Fruit fly (Drosophila melanogaster): Measurements from ENCODE around the gene Ccdc56.

Gene Ccdc56

DNA sequence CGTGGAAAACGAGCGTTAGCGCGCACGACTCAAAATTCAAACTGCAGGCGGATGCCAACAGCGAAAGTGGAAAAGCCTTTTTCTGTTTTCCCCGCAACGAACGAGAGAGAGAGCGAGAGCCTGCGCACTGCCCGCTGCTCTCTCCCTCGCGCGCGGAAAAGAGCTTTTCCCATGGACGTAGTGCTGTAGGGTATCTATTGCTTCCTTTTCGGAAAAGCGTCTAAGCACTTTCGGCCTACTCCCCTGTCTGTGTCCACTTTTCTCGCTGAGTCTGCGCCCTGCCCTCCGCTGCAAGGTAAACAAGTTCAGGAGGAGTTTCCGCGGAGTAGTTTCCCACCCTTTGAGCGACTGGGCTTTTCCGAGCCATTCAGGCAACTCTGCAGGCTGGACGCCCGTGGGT lies 28.5 kb upstream of the Ccdc56 start, which contains the start of gene CG32085 (continued):
- TF ChIP-seq Ets96B (tag; optimal IDR thresholded peaks at IDR 0.05) (no peak), fkh (GFP tag; optimal IDR thresholded peaks at IDR 0.05) (no peak), CG1621 (tag; optimal IDR thresholded peaks at IDR 0.05) (no peak), fd59A (GFP tag; optimal IDR thresholded peaks at IDR 0.05) (no peak), CG7368 (GFP tag; optimal IDR thresholded peaks at IDR 0.05) (no peak), CG8119 (GFP tag; IDR thresholded peaks at IDR 0.05) (peak; percentile 38; the same call in 1 of the 3 replicates), CG6808 (GFP tag; optimal IDR thresholded peaks at IDR 0.05) (no peak), Ets21C (GFP tag; optimal IDR thresholded peaks at IDR 0.05) (no peak), Eip75B (GFP tag; optimal IDR thresholded peaks at IDR 0.05) (peak; percentile 18), CG3032 (tag; optimal IDR thresholded peaks at IDR 0.05) (no peak), CG10669 (GFP tag; optimal IDR thresholded peaks at IDR 0.05) (no peak), svp (GFP tag) (peak; percentile 36), OdsH (GFP tag; optimal IDR thresholded peaks at IDR 0.05) (peak; percentile 18), Met (GFP tag; optimal IDR thresholded peaks at IDR 0.05) (no peak), CG8319 (GFP tag; optimal IDR thresholded peaks at IDR 0.05) (no peak), CG9139 (GFP tag; optimal IDR thresholded peaks at IDR 0.05) (no peak), CG34406 (GFP tag; optimal IDR thresholded peaks at IDR 0.05) (no peak), spab (GFP tag; optimal IDR thresholded peaks at IDR 0.05) (no peak), CG11762 (GFP tag; optimal IDR thresholded peaks at IDR 0.05; ENCODE audit: insufficient read depth) (no peak), Eip78C (GFP tag) (peak; percentile 70), Hr38 (GFP tag; optimal IDR thresholded peaks at IDR 0.05) (no peak), fd85E (GFP tag; optimal IDR thresholded peaks at IDR 0.05) (no peak)

DNA sequence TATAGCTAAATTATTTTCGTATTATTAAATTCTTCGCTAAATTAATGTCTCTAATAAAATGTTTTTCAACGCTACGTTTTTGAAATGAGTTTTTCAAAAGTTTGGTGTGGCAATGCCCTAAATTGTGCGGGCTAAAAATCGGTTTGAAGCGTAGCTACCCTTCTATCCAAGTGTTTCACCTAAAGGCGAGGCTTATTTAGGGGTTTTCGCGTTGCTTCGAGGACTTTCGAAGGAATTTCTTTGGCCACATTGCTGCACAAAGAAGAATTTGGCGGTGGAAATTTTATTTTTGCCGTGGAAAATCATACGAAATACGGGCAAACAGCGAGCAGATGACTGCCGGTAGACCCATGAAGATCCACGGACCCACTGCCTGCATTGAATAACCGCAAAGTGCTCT lies 27.0 kb upstream of the Ccdc56 start, which contains the start of gene TfIIEalpha:
Gene TfIIEalpha, plus strand, starts transcription at position 245 of the 400 bp plus-strand sequence.
- TF ChIP-seq Ets96B (tag; optimal IDR thresholded peaks at IDR 0.05) (no peak), CG3032 (tag; optimal IDR thresholded peaks at IDR 0.05) (peak; percentile 25), Sox15 (GFP tag; optimal IDR thresholded peaks at IDR 0.05) (no peak), Hr4 (GFP tag; optimal IDR thresholded peaks at IDR 0.05) (no peak), net (GFP tag; optimal IDR thresholded peaks at IDR 0.05) (no peak), CG34406 (GFP tag; optimal IDR thresholded peaks at IDR 0.05) (no peak), salr (GFP tag; optimal IDR thresholded peaks at IDR 0.05) (no peak), CG11294 (GFP tag; IDR thresholded peaks at IDR 0.05) (no peak), svp (GFP tag) (peak; percentile 55), topi (GFP tag; optimal IDR thresholded peaks at IDR 0.05) (peak; percentile 20), Sox14 (GFP tag; optimal IDR thresholded peaks at IDR 0.05) (peak; percentile 87), CG6163 (GFP tag; IDR thresholded peaks at IDR 0.05) (no peak), pdm3 (GFP tag; optimal IDR thresholded peaks at IDR 0.05) (no peak), Lpt (GFP tag; optimal IDR thresholded peaks at IDR 0.05) (no peak), eg (GFP tag; IDR thresholded peaks at IDR 0.05) (no peak)

DNA sequence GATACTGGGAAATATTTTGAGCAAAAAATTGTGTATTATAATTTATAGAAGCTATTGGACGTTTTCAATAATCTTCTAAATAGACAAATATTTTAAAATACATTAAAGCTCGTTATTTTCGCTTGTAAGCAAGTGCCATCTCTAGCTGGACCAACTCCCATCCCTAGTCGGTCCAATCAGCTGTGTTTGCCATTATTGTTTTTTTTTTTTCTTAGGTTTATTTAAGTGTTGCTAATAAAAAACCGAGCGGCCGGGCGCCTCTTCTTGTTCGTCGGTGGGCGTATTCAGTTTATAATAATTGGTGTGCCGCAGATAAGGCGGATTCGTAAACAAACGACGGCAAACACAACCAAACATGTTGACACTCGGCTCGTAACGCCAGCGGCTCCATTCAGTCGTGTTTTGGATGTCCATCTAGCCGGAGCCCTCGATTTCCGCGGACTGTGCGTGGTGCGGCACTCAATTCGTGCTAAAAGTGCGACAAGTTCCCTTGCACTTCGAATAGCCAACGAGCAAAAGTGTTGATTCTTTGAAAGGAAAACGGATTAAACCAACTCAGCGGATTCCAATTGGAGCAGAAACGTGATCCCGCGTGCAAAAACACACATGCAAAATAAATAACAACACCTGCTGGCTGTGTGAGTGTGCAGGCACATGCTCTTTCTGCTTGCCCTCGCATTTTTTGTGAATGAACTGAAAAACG lies 24.8 kb upstream of the Ccdc56 start, which contains the start of gene Sugb:
Gene Sugb, plus strand, starts transcription at position 162 of the 703 bp plus-strand sequence.
- TF ChIP-seq Gug (GFP tag; IDR thresholded peaks at IDR 0.05), result peak; percentile 25; the same call in 1 of the 2 replicates
- TF ChIP-seq Lpt (GFP tag; optimal IDR thresholded peaks at IDR 0.05), result peak; percentile 46
- TF ChIP-seq CG6808 (GFP tag; optimal IDR thresholded peaks at IDR 0.05), result peak; percentile 66
- no peak for TF ChIP-seq CG7368 (GFP tag; optimal IDR thresholded peaks at IDR 0.05)
- peak; percentile 71 for TF ChIP-seq OdsH (GFP tag; optimal IDR thresholded peaks at IDR 0.05)
- TF ChIP-seq CG6276 (GFP tag; optimal IDR thresholded peaks at IDR 0.05), result peak; percentile 73
- TF ChIP-seq CG9139 (GFP tag; optimal IDR thresholded peaks at IDR 0.05), result peak; percentile 12
- peak; percentile 74 for TF ChIP-seq Sox14 (GFP tag; optimal IDR thresholded peaks at IDR 0.05)
- TF ChIP-seq svp (GFP tag), result peak; percentile 89
- peak; percentile 76 for TF ChIP-seq achi (GFP tag; optimal IDR thresholded peaks at IDR 0.05)
- TF ChIP-seq CG6163 (GFP tag; IDR thresholded peaks at IDR 0.05), result peak; percentile 82
- TF ChIP-seq CG16779 (tag; optimal IDR thresholded peaks at IDR 0.05), result peak; percentile 76
- TF ChIP-seq CG3032 (tag; optimal IDR thresholded peaks at IDR 0.05), result peak; percentile 57
- peak; percentile 74 for TF ChIP-seq lz (GFP tag; optimal IDR thresholded peaks at IDR 0.05)
- TF ChIP-seq CG8319 (GFP tag; optimal IDR thresholded peaks at IDR 0.05), result no peak
- peak; percentile 68 for TF ChIP-seq acj6 (GFP tag; optimal IDR thresholded peaks at IDR 0.05)
- TF ChIP-seq pdm3 (GFP tag; optimal IDR thresholded peaks at IDR 0.05), result no peak
- peak; percentile 63; the same call in 1 of the 2 replicates for TF ChIP-seq CG15336 (GFP tag; IDR thresholded peaks at IDR 0.05)
- TF ChIP-seq spab (GFP tag; optimal IDR thresholded peaks at IDR 0.05), result no peak
- TF ChIP-seq eg (GFP tag; IDR thresholded peaks at IDR 0.05), result no peak; the same call in 1 of the 3 replicates
- peak; percentile 3 for TF ChIP-seq CG11902 (GFP tag; optimal IDR thresholded peaks at IDR 0.05)
- TF ChIP-seq Met (GFP tag; optimal IDR thresholded peaks at IDR 0.05), result peak; percentile 70
- TF ChIP-seq CG10669 (GFP tag; optimal IDR thresholded peaks at IDR 0.05), result no peak
- no peak for TF ChIP-seq CG11294 (GFP tag; IDR thresholded peaks at IDR 0.05)
- TF ChIP-seq vri (GFP tag; optimal IDR thresholded peaks at IDR 0.05), result peak; percentile 76
- peak; percentile 11 for TF ChIP-seq topi (GFP tag; optimal IDR thresholded peaks at IDR 0.05)
- TF ChIP-seq fd59A (GFP tag; optimal IDR thresholded peaks at IDR 0.05), result peak; percentile 7
- no peak for TF ChIP-seq dsx (GFP tag; optimal IDR thresholded peaks at IDR 0.05; ENCODE audit: poor library complexity, severe bottlenecking)
- TF ChIP-seq cyc (GFP tag; optimal IDR thresholded peaks at IDR 0.05), result no peak
- TF ChIP-seq Sox102F (GFP tag; optimal IDR thresholded peaks at IDR 0.05), result no peak

All from whole organism, prepupa.